Fruit fly (Drosophila melanogaster): ENCODE results near the gene ND-20L.

ND-20L gene

dm6 chr3R:29515417-29515816, at the start of gene ND-20L:
ND-20L (plus strand) TSS chr3R:29515717.
- TF ChIP-seq Hr96 (GFP tag; optimal IDR thresholded peaks at IDR 0.05) (no peak), CG5204 (GFP tag; optimal IDR thresholded peaks at IDR 0.05) (no peak), CG11617 (GFP tag; optimal IDR thresholded peaks at IDR 0.05) (no peak), toe (GFP tag; optimal IDR thresholded peaks at IDR 0.05) (no peak), CG14711 (tag; optimal IDR thresholded peaks at IDR 0.05) (no peak), kay (GFP tag; ENCODE audit: borderline replicate concordance) (no peak), Clk (GFP tag; optimal IDR thresholded peaks at IDR 0.05) (no peak), CG33017 (tag; optimal IDR thresholded peaks at IDR 0.05) (no peak)

DNA sequence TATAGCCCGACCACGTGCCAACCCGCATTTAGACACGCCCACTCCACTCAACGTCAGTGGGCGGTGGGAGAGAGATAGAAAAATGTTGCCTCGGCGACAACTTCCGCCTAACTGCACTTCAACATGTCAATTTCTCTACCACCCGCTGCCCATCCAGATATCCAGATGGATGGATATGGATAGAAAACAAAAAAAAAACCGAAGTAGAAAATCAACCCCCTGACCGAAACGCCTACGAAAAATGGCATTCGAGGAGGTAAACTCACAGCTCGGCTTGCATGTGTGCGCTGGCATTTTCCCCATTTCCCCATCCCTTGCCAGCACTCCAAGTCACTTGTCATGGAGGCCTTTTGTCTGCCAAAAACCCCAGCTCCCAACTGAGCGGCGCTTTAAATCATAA, 48.8 kb upstream of the ND-20L start:
- TF ChIP-seq ovo (GFP tag; optimal IDR thresholded peaks at IDR 0.05) (no peak), CG1620 (GFP tag; optimal IDR thresholded peaks at IDR 0.05) (no peak), CG11617 (GFP tag; optimal IDR thresholded peaks at IDR 0.05) (no peak), Clk (GFP tag; optimal IDR thresholded peaks at IDR 0.05) (no peak), Mnt (GFP tag; optimal IDR thresholded peaks at IDR 0.05) (no peak), Crg-1 (GFP tag; optimal IDR thresholded peaks at IDR 0.05) (no peak)

dm6 chr3R:29470122-29470521, 45.4 kb upstream of the ND-20L start:
- TF ChIP-seq toe (GFP tag; optimal IDR thresholded peaks at IDR 0.05) (no peak), Crg-1 (GFP tag; optimal IDR thresholded peaks at IDR 0.05) (no peak), tj (GFP tag; optimal IDR thresholded peaks at IDR 0.05) (no peak), CG33017 (tag; optimal IDR thresholded peaks at IDR 0.05) (no peak), cic (GFP tag; optimal IDR thresholded peaks at IDR 0.05) (no peak), kay (GFP tag; ENCODE audit: borderline replicate concordance) (no peak), CG14711 (tag; optimal IDR thresholded peaks at IDR 0.05) (no peak), Mnt (GFP tag; optimal IDR thresholded peaks at IDR 0.05) (no peak), pad (GFP tag; optimal IDR thresholded peaks at IDR 0.05) (no peak), CG1620 (GFP tag; optimal IDR thresholded peaks at IDR 0.05) (no peak), CG7045 (GFP tag; optimal IDR thresholded peaks at IDR 0.05) (no peak), CG7101 (tag; optimal IDR thresholded peaks at IDR 0.05) (no peak), cnc (optimal IDR thresholded peaks at IDR 0.05) (no peak), CG11617 (GFP tag; optimal IDR thresholded peaks at IDR 0.05) (no peak), Clk (GFP tag; optimal IDR thresholded peaks at IDR 0.05) (no peak), CG5204 (GFP tag; optimal IDR thresholded peaks at IDR 0.05) (no peak), ovo (GFP tag; optimal IDR thresholded peaks at IDR 0.05) (no peak), bab1 (GFP tag; optimal IDR thresholded peaks at IDR 0.05) (no peak)

dm6 chr3R:29478952-29479538, 36.5 kb upstream of the ND-20L start:
- TF ChIP-seq cic (GFP tag; optimal IDR thresholded peaks at IDR 0.05) = peak; percentile 81
- peak in 1 of 2 experiments; percentile 3 for TF ChIP-seq cnc (optimal IDR thresholded peaks at IDR 0.05)
- TF ChIP-seq CG33017 (tag; optimal IDR thresholded peaks at IDR 0.05) = peak; percentile 83
- peak; percentile 76 for TF ChIP-seq CG14711 (tag; optimal IDR thresholded peaks at IDR 0.05)
- no peak for TF ChIP-seq Crg-1 (GFP tag; optimal IDR thresholded peaks at IDR 0.05)
- peak; percentile 90 for TF ChIP-seq tj (GFP tag; optimal IDR thresholded peaks at IDR 0.05)
- TF ChIP-seq CG1620 (GFP tag; optimal IDR thresholded peaks at IDR 0.05) = no peak
- TF ChIP-seq ovo (GFP tag; optimal IDR thresholded peaks at IDR 0.05) = peak; percentile 41
- peak; percentile 82 for TF ChIP-seq bab1 (GFP tag; optimal IDR thresholded peaks at IDR 0.05)
- TF ChIP-seq Clk (GFP tag; optimal IDR thresholded peaks at IDR 0.05) = no peak
- peak; percentile 79 for TF ChIP-seq CG5204 (GFP tag; optimal IDR thresholded peaks at IDR 0.05)
- TF ChIP-seq Mnt (GFP tag; optimal IDR thresholded peaks at IDR 0.05) = peak; percentile 89
- peak; percentile 71 for TF ChIP-seq Hr96 (GFP tag; optimal IDR thresholded peaks at IDR 0.05)
- peak; percentile 85 for TF ChIP-seq CG7045 (GFP tag; optimal IDR thresholded peaks at IDR 0.05)
- TF ChIP-seq CG12768 (GFP tag; optimal IDR thresholded peaks at IDR 0.05) = peak; percentile 73
- peak; percentile 76 for TF ChIP-seq CG11617 (GFP tag; optimal IDR thresholded peaks at IDR 0.05)
- peak; percentile 81 for TF ChIP-seq kay (GFP tag; ENCODE audit: borderline replicate concordance)
- peak; percentile 81 for TF ChIP-seq CG7101 (tag; optimal IDR thresholded peaks at IDR 0.05)
- TF ChIP-seq pad (GFP tag; optimal IDR thresholded peaks at IDR 0.05) = peak; percentile 52
- peak; percentile 50 for TF ChIP-seq toe (GFP tag; optimal IDR thresholded peaks at IDR 0.05)

- no peak for TF ChIP-seq cnc (optimal IDR thresholded peaks at IDR 0.05)
- no peak for TF ChIP-seq cic (GFP tag; optimal IDR thresholded peaks at IDR 0.05)
- TF ChIP-seq CG7101 (tag; optimal IDR thresholded peaks at IDR 0.05) = peak; percentile 10
- TF ChIP-seq Crg-1 (GFP tag; optimal IDR thresholded peaks at IDR 0.05) = peak; percentile 48
- TF ChIP-seq CG11617 (GFP tag; optimal IDR thresholded peaks at IDR 0.05) = no peak
- TF ChIP-seq toe (GFP tag; optimal IDR thresholded peaks at IDR 0.05) = no peak
- TF ChIP-seq Clk (GFP tag; optimal IDR thresholded peaks at IDR 0.05) = no peak
- TF ChIP-seq CG7045 (GFP tag; optimal IDR thresholded peaks at IDR 0.05) = no peak
- TF ChIP-seq CG14711 (tag; optimal IDR thresholded peaks at IDR 0.05) = peak; percentile 14
- no peak for TF ChIP-seq CG5204 (GFP tag; optimal IDR thresholded peaks at IDR 0.05)
- no peak for TF ChIP-seq bab1 (GFP tag; optimal IDR thresholded peaks at IDR 0.05)
These were observed 35.6 kb upstream of the ND-20L start for dm6 chr3R:29479922-29480321.

DNA sequence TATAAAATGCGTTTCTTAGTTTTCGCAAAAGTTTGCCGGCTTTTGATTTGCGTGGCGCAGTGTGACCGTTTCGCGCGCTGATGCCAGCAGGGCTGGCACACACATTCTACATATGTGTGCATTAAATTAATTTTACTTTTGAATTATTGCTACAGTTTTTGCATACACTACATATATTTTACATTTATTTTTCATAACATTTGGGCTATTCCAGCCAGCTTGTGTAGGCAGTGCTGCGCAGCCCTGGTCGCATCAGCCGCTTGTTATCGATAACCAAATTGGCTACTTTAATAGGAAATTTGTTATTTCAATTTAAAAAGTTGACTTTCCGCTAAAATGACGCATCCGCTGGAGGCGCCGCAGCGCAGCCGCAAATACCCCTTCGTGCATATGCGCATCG, 26.3 kb upstream of the ND-20L start, which contains the start of the genes CG2321 and CG2006:
Gene CG2321 (minus strand): TSS at position 57 of the 400 bp plus-strand sequence.
Gene CG2006 (plus strand): TSS at position 260 of the 400 bp plus-strand sequence.
- peak; percentile 28 for TF ChIP-seq pad (GFP tag; optimal IDR thresholded peaks at IDR 0.05)
- peak; percentile 51 for TF ChIP-seq CG7101 (tag; optimal IDR thresholded peaks at IDR 0.05)
- no peak for TF ChIP-seq Crg-1 (GFP tag; optimal IDR thresholded peaks at IDR 0.05)
- no peak for TF ChIP-seq Hr96 (GFP tag; optimal IDR thresholded peaks at IDR 0.05)
- TF ChIP-seq CG33017 (tag; optimal IDR thresholded peaks at IDR 0.05) = no peak
- TF ChIP-seq Mnt (GFP tag; optimal IDR thresholded peaks at IDR 0.05) = peak; percentile 36
- TF ChIP-seq CG5204 (GFP tag; optimal IDR thresholded peaks at IDR 0.05) = no peak
- no peak for TF ChIP-seq cic (GFP tag; optimal IDR thresholded peaks at IDR 0.05)
- TF ChIP-seq CG11617 (GFP tag; optimal IDR thresholded peaks at IDR 0.05) = peak; percentile 21
- TF ChIP-seq kay (GFP tag; ENCODE audit: borderline replicate concordance) = no peak
- TF ChIP-seq tj (GFP tag; optimal IDR thresholded peaks at IDR 0.05) = no peak
- TF ChIP-seq cnc (optimal IDR thresholded peaks at IDR 0.05) = no peak
- TF ChIP-seq CG7045 (GFP tag; optimal IDR thresholded peaks at IDR 0.05) = peak; percentile 7
- no peak for TF ChIP-seq CG14711 (tag; optimal IDR thresholded peaks at IDR 0.05)
- TF ChIP-seq CG1620 (GFP tag; optimal IDR thresholded peaks at IDR 0.05) = peak; percentile 63
- TF ChIP-seq ovo (GFP tag; optimal IDR thresholded peaks at IDR 0.05) = no peak
- no peak for TF ChIP-seq toe (GFP tag; optimal IDR thresholded peaks at IDR 0.05)
- no peak for TF ChIP-seq Clk (GFP tag; optimal IDR thresholded peaks at IDR 0.05)
- TF ChIP-seq CG12768 (GFP tag; optimal IDR thresholded peaks at IDR 0.05) = peak; percentile 25
- peak; percentile 69 for TF ChIP-seq bab1 (GFP tag; optimal IDR thresholded peaks at IDR 0.05)

Data from whole organism, adult.